Worm (Caenorhabditis elegans): Measurements from ENCODE around the gene sgca-1.

Gene sgca-1

DNA sequence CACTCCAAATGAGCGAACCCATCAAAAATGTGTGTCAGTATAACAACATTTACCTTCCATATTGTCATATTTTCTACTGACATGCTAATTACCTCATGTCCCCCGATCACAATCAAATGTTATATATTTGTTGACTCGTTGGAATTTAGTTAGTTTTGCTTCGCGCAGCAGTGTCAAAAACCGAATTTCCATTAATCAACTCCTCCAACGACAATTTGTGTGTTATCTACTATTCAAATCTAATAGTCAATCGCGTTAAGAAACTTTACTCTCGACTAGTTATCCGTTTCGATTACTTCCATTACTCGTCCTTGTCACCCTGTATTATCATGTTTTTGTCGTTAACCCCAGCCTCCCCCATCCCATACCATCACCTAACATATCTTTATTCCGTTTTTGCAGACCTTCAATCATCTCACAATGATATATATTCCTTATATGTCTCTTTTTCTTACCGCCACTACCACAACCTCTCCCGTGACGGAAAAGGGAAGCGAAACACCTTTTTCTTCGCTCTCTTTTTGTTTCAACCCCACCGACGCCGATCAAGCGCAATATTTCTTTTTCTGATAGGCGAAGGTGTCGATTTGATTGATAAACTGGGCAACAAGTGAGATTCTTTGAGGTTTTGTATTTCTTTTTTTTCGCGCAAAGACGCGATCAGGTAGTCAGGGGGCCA is 6.6 kb upstream of the sgca-1 start:
- TF ChIP-seq klf-2 (GFP tag; conservative IDR thresholded peaks at IDR 0.05) (no peak), tab-1 (GFP tag; IDR thresholded peaks at IDR 0.05) (no peak), cog-1 (tag; optimal IDR thresholded peaks at IDR 0.05) (no peak), ref-1 (GFP tag; conservative IDR thresholded peaks at IDR 0.05) (no peak), ztf-29 (GFP tag; IDR thresholded peaks at IDR 0.05) (no peak), ztf-23 (GFP tag; IDR thresholded peaks at IDR 0.05) (no peak), med-1 (GFP tag; optimal IDR thresholded peaks at IDR 0.05; ENCODE audit: insufficient read depth) (no peak), flt-1 (GFP tag; IDR thresholded peaks at IDR 0.05) (no peak), T22C8.4 (GFP tag; IDR thresholded peaks at IDR 0.05) (no peak)

- TF ChIP-seq tab-1 (GFP tag; IDR thresholded peaks at IDR 0.05) (no peak), cog-1 (tag; optimal IDR thresholded peaks at IDR 0.05) (no peak), ztf-23 (GFP tag; IDR thresholded peaks at IDR 0.05) (no peak), flt-1 (GFP tag; IDR thresholded peaks at IDR 0.05) (no peak), klf-2 (GFP tag; conservative IDR thresholded peaks at IDR 0.05) (no peak), ref-1 (GFP tag; conservative IDR thresholded peaks at IDR 0.05) (no peak), ztf-29 (GFP tag; IDR thresholded peaks at IDR 0.05) (no peak), med-1 (GFP tag; optimal IDR thresholded peaks at IDR 0.05; ENCODE audit: insufficient read depth) (no peak), T22C8.4 (GFP tag; IDR thresholded peaks at IDR 0.05) (no peak)
Observed at ce11 chrX:6792281-6793003, 3.1 kb upstream of the sgca-1 start.

DNA sequence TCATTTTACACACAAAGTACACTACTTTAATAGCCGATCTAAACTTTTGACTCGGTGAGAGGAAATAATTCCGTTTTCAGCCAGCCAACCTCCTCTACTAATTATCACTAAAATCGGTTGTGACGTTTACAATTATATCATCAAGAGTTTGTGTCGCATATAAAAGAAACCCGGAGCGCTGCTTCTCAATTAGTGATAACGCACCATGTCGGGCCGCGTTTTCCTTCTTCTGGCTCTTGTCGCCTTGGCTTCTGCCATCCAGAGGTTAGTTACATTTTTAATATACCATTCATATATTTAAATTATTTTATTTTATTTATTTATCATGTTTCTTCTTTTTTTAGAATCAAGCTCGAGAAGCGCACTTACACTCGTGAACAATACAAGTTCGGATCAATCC is 1.6 kb upstream of the sgca-1 start, which contains the start of gene asp-3:
TSS of gene asp-3 (plus strand) at position 79 of the 400 bp plus-strand sequence.
- TF ChIP-seq cog-1 (tag; optimal IDR thresholded peaks at IDR 0.05): no peak
- TF ChIP-seq med-1 (GFP tag; optimal IDR thresholded peaks at IDR 0.05; ENCODE audit: insufficient read depth): no peak
- TF ChIP-seq ref-1 (GFP tag; conservative IDR thresholded peaks at IDR 0.05): no peak
- TF ChIP-seq ztf-29 (GFP tag; IDR thresholded peaks at IDR 0.05): no peak
- TF ChIP-seq tab-1 (GFP tag; IDR thresholded peaks at IDR 0.05): no peak
- TF ChIP-seq T22C8.4 (GFP tag; IDR thresholded peaks at IDR 0.05): no peak
- TF ChIP-seq flt-1 (GFP tag; IDR thresholded peaks at IDR 0.05): no peak
- TF ChIP-seq ztf-23 (GFP tag; IDR thresholded peaks at IDR 0.05): no peak
- TF ChIP-seq klf-2 (GFP tag; conservative IDR thresholded peaks at IDR 0.05): no peak

DNA sequence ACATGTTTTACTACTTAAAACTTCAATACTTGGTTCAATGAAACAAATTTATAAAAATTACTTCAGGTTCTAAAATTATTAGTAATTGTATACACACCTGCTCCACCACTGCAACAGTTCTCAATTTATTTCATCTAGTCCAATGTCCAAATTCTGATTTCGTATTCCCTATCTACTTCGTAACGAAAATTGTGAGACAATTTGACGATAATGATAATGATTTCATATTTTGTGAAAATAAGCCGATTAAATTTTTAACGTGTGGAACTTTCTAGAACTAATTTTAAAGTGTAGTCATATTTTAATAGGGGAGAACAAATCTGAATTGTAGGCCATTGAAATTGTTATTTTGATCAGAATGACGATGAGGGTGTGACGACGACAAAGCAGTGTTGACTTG is 1.1 kb upstream of the sgca-1 start:
- TF ChIP-seq ref-1 (GFP tag; conservative IDR thresholded peaks at IDR 0.05) (no peak), ztf-23 (GFP tag; IDR thresholded peaks at IDR 0.05) (no peak), tab-1 (GFP tag; IDR thresholded peaks at IDR 0.05) (no peak), flt-1 (GFP tag; IDR thresholded peaks at IDR 0.05) (no peak), klf-2 (GFP tag; conservative IDR thresholded peaks at IDR 0.05) (no peak)

ce11 chrX:6784181-6784580 is 5.2 kb downstream of the sgca-1 start, which contains the start of gene bgal-2:
Gene bgal-2, plus strand, starts transcription at chrX:6784411.
- TF ChIP-seq med-1 (GFP tag; optimal IDR thresholded peaks at IDR 0.05; ENCODE audit: insufficient read depth) (no peak), flt-1 (GFP tag; IDR thresholded peaks at IDR 0.05) (no peak), klf-2 (GFP tag; conservative IDR thresholded peaks at IDR 0.05) (no peak), ztf-29 (GFP tag; IDR thresholded peaks at IDR 0.05) (no peak), cog-1 (tag; optimal IDR thresholded peaks at IDR 0.05) (no peak), T22C8.4 (GFP tag; IDR thresholded peaks at IDR 0.05) (no peak), tab-1 (GFP tag; IDR thresholded peaks at IDR 0.05) (no peak), ref-1 (GFP tag; conservative IDR thresholded peaks at IDR 0.05) (no peak), ztf-23 (GFP tag; IDR thresholded peaks at IDR 0.05) (no peak)

DNA sequence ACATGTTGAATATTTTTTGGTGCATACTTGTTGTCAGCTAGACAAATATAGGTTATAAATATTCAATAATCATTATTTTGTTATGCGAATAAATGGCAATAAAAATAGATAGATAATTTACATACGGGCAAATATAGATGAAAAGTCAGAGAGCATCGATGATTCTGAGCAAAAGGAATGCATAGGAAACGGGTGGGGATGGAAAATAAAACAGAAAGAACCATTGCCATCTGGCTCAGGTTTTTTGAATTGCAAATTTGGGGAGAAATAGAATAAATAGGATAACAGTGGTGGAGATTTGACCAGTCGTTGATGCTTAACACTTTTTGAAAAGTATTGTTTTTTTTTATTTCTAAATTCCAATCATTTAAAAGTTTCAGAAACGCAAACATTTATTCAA is 6.5 kb downstream of the sgca-1 start, which contains the start of gene idpp-6:
TSS of gene idpp-6 (plus strand) at position 301 of the 400 bp plus-strand sequence.
- no peak for TF ChIP-seq flt-1 (GFP tag; IDR thresholded peaks at IDR 0.05)
- TF ChIP-seq cog-1 (tag; optimal IDR thresholded peaks at IDR 0.05): no peak
- no peak for TF ChIP-seq ztf-23 (GFP tag; IDR thresholded peaks at IDR 0.05)
- no peak for TF ChIP-seq tab-1 (GFP tag; IDR thresholded peaks at IDR 0.05)
- TF ChIP-seq ztf-29 (GFP tag; IDR thresholded peaks at IDR 0.05): no peak
- no peak for TF ChIP-seq ref-1 (GFP tag; conservative IDR thresholded peaks at IDR 0.05)
- TF ChIP-seq klf-2 (GFP tag; conservative IDR thresholded peaks at IDR 0.05): no peak
- TF ChIP-seq T22C8.4 (GFP tag; IDR thresholded peaks at IDR 0.05): no peak
- no peak for TF ChIP-seq med-1 (GFP tag; optimal IDR thresholded peaks at IDR 0.05; ENCODE audit: insufficient read depth)

DNA sequence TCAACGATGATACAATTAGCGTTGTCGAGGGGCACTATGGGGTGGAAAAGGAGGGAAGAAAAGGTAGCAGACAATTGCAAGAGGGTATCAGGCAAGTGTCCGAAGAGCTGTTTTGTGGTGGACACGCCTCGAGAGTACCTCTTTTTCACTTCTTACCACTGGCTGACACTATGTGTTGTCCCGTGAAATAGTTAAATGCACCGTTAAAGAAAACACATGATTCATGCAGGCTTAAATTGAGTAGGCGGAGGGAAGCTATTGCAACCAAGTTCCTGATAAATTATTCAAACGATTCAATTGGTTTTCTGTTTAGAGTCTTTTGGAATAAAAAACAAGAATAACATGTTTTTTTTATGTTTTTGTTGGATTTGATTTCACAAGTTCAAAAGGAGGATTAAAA is 11.3 kb downstream of the sgca-1 start, which contains the start of gene irk-1:
TSS of gene irk-1 (minus strand) at position 101 of the 400 bp plus-strand sequence.
- no peak for TF ChIP-seq ztf-29 (GFP tag; IDR thresholded peaks at IDR 0.05)
- TF ChIP-seq klf-2 (GFP tag; conservative IDR thresholded peaks at IDR 0.05): no peak
- 0 out of 2 replicates have a peak, but pooled peaks have one; percentile 16 for TF ChIP-seq ztf-23 (GFP tag; IDR thresholded peaks at IDR 0.05)
- TF ChIP-seq med-1 (GFP tag; optimal IDR thresholded peaks at IDR 0.05; ENCODE audit: insufficient read depth): no peak

- no peak for TF ChIP-seq ref-1 (GFP tag; conservative IDR thresholded peaks at IDR 0.05)
- TF ChIP-seq T22C8.4 (GFP tag; IDR thresholded peaks at IDR 0.05): no peak
- no peak for TF ChIP-seq tab-1 (GFP tag; IDR thresholded peaks at IDR 0.05)
- TF ChIP-seq cog-1 (tag; optimal IDR thresholded peaks at IDR 0.05): no peak
- TF ChIP-seq ztf-23 (GFP tag; IDR thresholded peaks at IDR 0.05): no peak
- no peak for TF ChIP-seq ztf-29 (GFP tag; IDR thresholded peaks at IDR 0.05)
- TF ChIP-seq flt-1 (GFP tag; IDR thresholded peaks at IDR 0.05): no peak
- no peak for TF ChIP-seq med-1 (GFP tag; optimal IDR thresholded peaks at IDR 0.05; ENCODE audit: insufficient read depth)
- no peak for TF ChIP-seq klf-2 (GFP tag; conservative IDR thresholded peaks at IDR 0.05)
Observed at ce11 chrX:6761688-6762185, 27.6 kb downstream of the sgca-1 start, which contains the start of gene abts-4. Gene abts-4, minus strand, starts transcription at chrX:6761738.

- TF ChIP-seq med-1 (GFP tag; optimal IDR thresholded peaks at IDR 0.05; ENCODE audit: insufficient read depth): no peak
- no peak for TF ChIP-seq T22C8.4 (GFP tag; IDR thresholded peaks at IDR 0.05)
- TF ChIP-seq tab-1 (GFP tag; IDR thresholded peaks at IDR 0.05): no peak
- TF ChIP-seq ztf-29 (GFP tag; IDR thresholded peaks at IDR 0.05): no peak
Observed at ce11 chrX:6761211-6761610, 28.1 kb downstream of the sgca-1 start.

Data from whole organism, midembryonic.